Fruit fly (Drosophila melanogaster): ENCODE results near the gene Hsp27.

Gene Hsp27

dm6 chr3L:9349314-9349733, 34.5 kb upstream of the Hsp27 start, which contains the start of gene PGRP-LF (continued):
- no peak for TF ChIP-seq pb (GFP tag; optimal IDR thresholded peaks at IDR 0.05)
- no peak for TF ChIP-seq ewg (GFP tag; optimal IDR thresholded peaks at IDR 0.05)
- no peak for TF ChIP-seq CG1233 (GFP tag; optimal IDR thresholded peaks at IDR 0.05)
- TF ChIP-seq gce (GFP tag; IDR thresholded peaks at IDR 0.05): no peak
- TF ChIP-seq slou (GFP tag; optimal IDR thresholded peaks at IDR 0.05): no peak
- peak; percentile 12 for TF ChIP-seq cg (GFP tag; optimal IDR thresholded peaks at IDR 0.05)
- TF ChIP-seq fd96Cb (tag; optimal IDR thresholded peaks at IDR 0.05): no peak
- TF ChIP-seq CG43689 (GFP tag; IDR thresholded peaks at IDR 0.05): no peak
- TF ChIP-seq CkIIα-i1 (GFP tag; IDR thresholded peaks at IDR 0.05): no peak
- TF ChIP-seq CG4424 (GFP tag; optimal IDR thresholded peaks at IDR 0.05): peak; percentile 1
- TF ChIP-seq HHEX (GFP tag; optimal IDR thresholded peaks at IDR 0.05): no peak
- TF ChIP-seq Vsx1 (GFP tag; optimal IDR thresholded peaks at IDR 0.05): no peak
- no peak for TF ChIP-seq lov (optimal IDR thresholded peaks at IDR 0.05)
- TF ChIP-seq lov (GFP tag; IDR thresholded peaks at IDR 0.05): no peak
- TF ChIP-seq Optix (GFP tag; IDR thresholded peaks at IDR 0.05): no peak
- TF ChIP-seq Chrac-16 (GFP tag; optimal IDR thresholded peaks at IDR 0.05): no peak
- TF ChIP-seq sens-2 (GFP tag; IDR thresholded peaks at IDR 0.05): no peak
- TF ChIP-seq klu (GFP tag; IDR thresholded peaks at IDR 0.05): no peak
- TF ChIP-seq tio (GFP tag; optimal IDR thresholded peaks at IDR 0.05): no peak
- TF ChIP-seq pita (GFP tag; optimal IDR thresholded peaks at IDR 0.05): no peak
- TF ChIP-seq CG12219 (GFP tag; optimal IDR thresholded peaks at IDR 0.05): no peak
- TF ChIP-seq CG14860 (GFP tag; IDR thresholded peaks at IDR 0.05; ENCODE audit: partially characterized antibody): no peak
- peak; percentile 45 for TF ChIP-seq sens (GFP tag)
- TF ChIP-seq CG9215 (GFP tag; IDR thresholded peaks at IDR 0.05): no peak
- no peak for TF ChIP-seq CG7357 (GFP tag; IDR thresholded peaks at IDR 0.05)
- TF ChIP-seq CG17568 (GFP tag; optimal IDR thresholded peaks at IDR 0.05): peak; percentile 64
- no peak for TF ChIP-seq bcd (GFP tag; optimal IDR thresholded peaks at IDR 0.05)
- no peak for TF ChIP-seq TFAM (GFP tag; optimal IDR thresholded peaks at IDR 0.05)
- TF ChIP-seq D19B (GFP tag; optimal IDR thresholded peaks at IDR 0.05): no peak
- no peak for TF ChIP-seq CG7271 (tag; optimal IDR thresholded peaks at IDR 0.05)
- TF ChIP-seq Adf1 (GFP tag; IDR thresholded peaks at IDR 0.05): peak; percentile 70; the same call in 1 of the 2 replicates
- TF ChIP-seq Meics (GFP tag; optimal IDR thresholded peaks at IDR 0.05): peak; percentile 11
- no peak for TF ChIP-seq CG10431 (GFP tag; optimal IDR thresholded peaks at IDR 0.05)
- no peak for TF ChIP-seq org-1 (GFP tag; optimal IDR thresholded peaks at IDR 0.05)
- no peak for TF ChIP-seq Usf (GFP tag; optimal IDR thresholded peaks at IDR 0.05)
- no peak for TF ChIP-seq dimm (GFP tag; IDR thresholded peaks at IDR 0.05)
- no peak for TF ChIP-seq Trl (optimal IDR thresholded peaks at IDR 0.05)
- TF ChIP-seq Trl (GFP tag; optimal IDR thresholded peaks at IDR 0.05): no peak
- TF ChIP-seq Hmr (GFP tag; optimal IDR thresholded peaks at IDR 0.05): peak; percentile 33
- TF ChIP-seq Dfd (GFP tag; optimal IDR thresholded peaks at IDR 0.05): no peak
- TF ChIP-seq schlank (tag; optimal IDR thresholded peaks at IDR 0.05): no peak
- TF ChIP-seq Bdp1 (GFP tag; optimal IDR thresholded peaks at IDR 0.05): no peak
- TF ChIP-seq CG18262 (tag; optimal IDR thresholded peaks at IDR 0.05): no peak
- peak; percentile 5 for TF ChIP-seq CG3163 (GFP tag; optimal IDR thresholded peaks at IDR 0.05)
- TF ChIP-seq CG12391 (tag; optimal IDR thresholded peaks at IDR 0.05): no peak
- TF ChIP-seq gsb (GFP tag; IDR thresholded peaks at IDR 0.05): no peak
- no peak for TF ChIP-seq shn (GFP tag; optimal IDR thresholded peaks at IDR 0.05)
- peak; percentile 39; the same call in 1 of the 3 replicates for TF ChIP-seq row (GFP tag; IDR thresholded peaks at IDR 0.05)
- peak; percentile 24 for TF ChIP-seq caup (GFP tag; optimal IDR thresholded peaks at IDR 0.05; ENCODE audit: severe bottlenecking)
- no peak for TF ChIP-seq CG2875 (GFP tag; optimal IDR thresholded peaks at IDR 0.05)
- TF ChIP-seq grau (tag; optimal IDR thresholded peaks at IDR 0.05): peak; percentile 30
- TF ChIP-seq CG30431 (GFP tag; optimal IDR thresholded peaks at IDR 0.05): no peak
- no peak for TF ChIP-seq CG3726 (GFP tag; IDR thresholded peaks at IDR 0.05)
